Fruit fly (Drosophila melanogaster): ENCODE data around the gene oc.

Gene oc

DNA sequence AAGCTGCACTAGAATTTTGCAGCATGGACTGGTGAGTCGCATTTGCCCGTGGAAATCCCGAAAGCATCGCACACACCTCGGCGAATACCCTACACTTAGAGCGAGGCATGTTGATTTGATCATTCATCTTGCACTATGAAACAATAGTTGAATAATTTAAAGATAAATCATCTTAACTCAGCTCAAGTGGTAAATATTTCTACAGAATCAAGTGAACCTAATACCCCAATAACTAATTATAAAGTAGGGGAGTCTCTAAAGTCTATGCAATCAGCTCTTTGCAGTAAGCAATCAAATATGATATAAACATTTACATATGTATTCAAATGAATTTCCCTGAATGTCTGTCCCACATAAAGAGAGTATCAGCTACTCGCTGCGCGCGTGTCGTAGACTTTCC lies 27.0 kb upstream of the oc start (continued):
- TF ChIP-seq Hr51 (GFP tag; optimal IDR thresholded peaks at IDR 0.05) = no peak
- TF ChIP-seq scrt (GFP tag; optimal IDR thresholded peaks at IDR 0.05) = no peak
- TF ChIP-seq CG6854 (GFP tag; optimal IDR thresholded peaks at IDR 0.05) = no peak
- no peak for TF ChIP-seq CG4360 (GFP tag; IDR thresholded peaks at IDR 0.05)
- TF ChIP-seq CG7357 (GFP tag; IDR thresholded peaks at IDR 0.05) = no peak
- TF ChIP-seq pita (GFP tag; optimal IDR thresholded peaks at IDR 0.05) = no peak
- no peak for TF ChIP-seq Taf1 (GFP tag; IDR thresholded peaks at IDR 0.05)
- TF ChIP-seq CG13123 (GFP tag; optimal IDR thresholded peaks at IDR 0.05) = no peak
- no peak for TF ChIP-seq CG13296 (GFP tag; optimal IDR thresholded peaks at IDR 0.05)
- TF ChIP-seq Myb (GFP tag; optimal IDR thresholded peaks at IDR 0.05) = no peak
- no peak for TF ChIP-seq CG11723 (GFP tag; optimal IDR thresholded peaks at IDR 0.05)
- TF ChIP-seq B-H1 (GFP tag; IDR thresholded peaks at IDR 0.05) = no peak
- TF ChIP-seq CG17829 (tag; optimal IDR thresholded peaks at IDR 0.05) = no peak
- no peak for TF ChIP-seq ash1 (GFP tag; optimal IDR thresholded peaks at IDR 0.05)
- TF ChIP-seq CG10366 (GFP tag; IDR thresholded peaks at IDR 0.05) = peak; percentile 42; the same call in 1 of the 2 replicates
- TF ChIP-seq jing (GFP tag; optimal IDR thresholded peaks at IDR 0.05) = no peak
- TF ChIP-seq Med (GFP tag) = peak; percentile 93
- no peak for TF ChIP-seq zen2 (GFP tag; IDR thresholded peaks at IDR 0.05; ENCODE audit: partially characterized antibody)
- no peak for TF ChIP-seq kni (GFP tag; optimal IDR thresholded peaks at IDR 0.05)
- TF ChIP-seq CG7745 (tag; optimal IDR thresholded peaks at IDR 0.05) = no peak
- no peak for TF ChIP-seq CG15011 (GFP tag; optimal IDR thresholded peaks at IDR 0.05)
- no peak for TF ChIP-seq bigmax (GFP tag; optimal IDR thresholded peaks at IDR 0.05)
- TF ChIP-seq chm (GFP tag; IDR thresholded peaks at IDR 0.05) = no peak
- TF ChIP-seq tap (tag; optimal IDR thresholded peaks at IDR 0.05) = no peak
- no peak for TF ChIP-seq ftz-f1 (GFP tag; optimal IDR thresholded peaks at IDR 0.05)
- no peak for TF ChIP-seq crol (GFP tag; IDR thresholded peaks at IDR 0.05)
- peak; percentile 67 for TF ChIP-seq Drgx (GFP tag; IDR thresholded peaks at IDR 0.05)
- no peak for TF ChIP-seq CG15514 (GFP tag; optimal IDR thresholded peaks at IDR 0.05)
- TF ChIP-seq eve (GFP tag; optimal IDR thresholded peaks at IDR 0.05) = no peak
- TF ChIP-seq D19B (GFP tag; optimal IDR thresholded peaks at IDR 0.05) = no peak
- TF ChIP-seq CG13775 (GFP tag; optimal IDR thresholded peaks at IDR 0.05) = no peak
- no peak for TF ChIP-seq CG9609 (GFP tag; optimal IDR thresholded peaks at IDR 0.05)
- TF ChIP-seq ac (GFP tag; optimal IDR thresholded peaks at IDR 0.05) = no peak
- TF ChIP-seq CG1024 (GFP tag; IDR thresholded peaks at IDR 0.05) = no peak
- TF ChIP-seq trem (tag; optimal IDR thresholded peaks at IDR 0.05) = no peak
- TF ChIP-seq Mad (GFP tag; optimal IDR thresholded peaks at IDR 0.05) = no peak
- no peak for TF ChIP-seq TFAM (GFP tag; optimal IDR thresholded peaks at IDR 0.05)
- peak; percentile 86 for TF ChIP-seq onecut (GFP tag; IDR thresholded peaks at IDR 0.05)
- no peak for TF ChIP-seq Hr39 (optimal IDR thresholded peaks at IDR 0.05)
- no peak for TF ChIP-seq D (optimal IDR thresholded peaks at IDR 0.05)
- TF ChIP-seq D (GFP tag; optimal IDR thresholded peaks at IDR 0.05) = no peak
- TF ChIP-seq CG14860 (GFP tag; IDR thresholded peaks at IDR 0.05; ENCODE audit: partially characterized antibody) = no peak
- TF ChIP-seq h (optimal IDR thresholded peaks at IDR 0.05) = no peak
- peak; percentile 39; the same call in 1 of the 2 replicates for TF ChIP-seq Rfx (GFP tag; IDR thresholded peaks at IDR 0.05)
- TF ChIP-seq CG8924 (tag; optimal IDR thresholded peaks at IDR 0.05) = no peak
- no peak for TF ChIP-seq ttk (GFP tag; IDR thresholded peaks at IDR 0.05)
- peak; percentile 79 for TF ChIP-seq CG13624 (GFP tag; optimal IDR thresholded peaks at IDR 0.05)
- no peak for TF ChIP-seq Chrac-16 (GFP tag; optimal IDR thresholded peaks at IDR 0.05)
- peak; percentile 82 for TF ChIP-seq slp2 (GFP tag; optimal IDR thresholded peaks at IDR 0.05)
- no peak for TF ChIP-seq HmgD (GFP tag; optimal IDR thresholded peaks at IDR 0.05)
- TF ChIP-seq pros (GFP tag; optimal IDR thresholded peaks at IDR 0.05) = no peak
- TF ChIP-seq gsb-n (tag; optimal IDR thresholded peaks at IDR 0.05) = no peak
- no peak for TF ChIP-seq rib (GFP tag; IDR thresholded peaks at IDR 0.05)
- TF ChIP-seq Lim3 (GFP tag; IDR thresholded peaks at IDR 0.05) = no peak
